Worm (Caenorhabditis elegans): ENCODE results near the gene C04C3.14.

C04C3.14 gene

DNA sequence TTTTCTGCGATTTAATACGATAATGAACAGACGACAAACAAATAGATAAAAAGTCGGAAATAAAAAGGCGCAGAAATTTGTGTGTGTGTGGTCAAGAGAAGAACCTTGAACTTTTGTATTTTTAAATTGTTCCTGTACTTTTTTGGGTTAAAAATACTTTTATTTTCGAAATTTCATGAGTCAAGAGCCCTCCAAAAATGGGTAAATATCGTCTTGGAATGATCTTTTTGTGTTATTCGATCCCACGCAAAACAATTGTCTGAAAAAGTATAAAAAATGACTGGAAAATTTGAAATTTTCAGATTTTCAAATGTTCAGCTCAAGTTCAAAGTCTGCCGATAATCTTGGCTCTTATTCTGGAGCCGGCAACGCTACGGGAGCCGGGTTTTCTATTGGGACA is at the start of gene C04C3.14:
TSS of gene C04C3.14 (plus strand) at position 301 of the 400 bp plus-strand sequence.
- TF ChIP-seq tbx-37 (GFP tag; conservative IDR thresholded peaks at IDR 0.05) (no peak), pes-1 (GFP tag; IDR thresholded peaks at IDR 0.05) (no peak), F13C5.2 (tag; optimal IDR thresholded peaks at IDR 0.05) (no peak), hmg-4 (GFP tag; optimal IDR thresholded peaks at IDR 0.05) (no peak), hnd-1 (tag; optimal IDR thresholded peaks at IDR 0.05) (no peak), ceh-36 (tag; optimal IDR thresholded peaks at IDR 0.05) (no peak), aly-1 (tag; optimal IDR thresholded peaks at IDR 0.05) (no peak), flt-1 (GFP tag; IDR thresholded peaks at IDR 0.05) (no peak), ets-7 (tag; optimal IDR thresholded peaks at IDR 0.05) (no peak), ama-1 (optimal IDR thresholded peaks at IDR 0.05) (no peak), hmbx-1 (tag; optimal IDR thresholded peaks at IDR 0.05) (no peak), tbx-11 (GFP tag; IDR thresholded peaks at IDR 0.05) (no peak), sea-1 (GFP tag; conservative IDR thresholded peaks at IDR 0.05) (no peak), B0310.2 (tag; optimal IDR thresholded peaks at IDR 0.05) (no peak)

DNA sequence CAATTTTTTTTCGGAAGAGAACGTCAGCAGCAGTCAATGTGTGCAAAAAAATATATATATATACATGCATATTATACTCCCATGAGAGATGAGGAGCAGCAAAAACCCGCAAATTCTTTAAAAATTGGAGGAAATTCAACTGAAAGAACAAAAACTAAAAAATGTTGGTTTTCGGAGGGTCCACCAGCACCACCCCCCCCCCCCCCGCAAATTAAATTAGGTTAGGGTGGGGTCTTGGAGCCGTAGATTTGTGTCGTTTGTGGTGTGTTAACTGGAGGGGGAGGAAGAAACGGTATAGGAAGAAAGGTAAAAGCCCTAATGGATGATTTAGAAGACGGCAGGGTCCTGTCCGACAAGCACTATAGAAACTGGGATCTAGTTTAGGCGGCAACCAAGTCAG is 47.3 kb upstream of the C04C3.14 start:
- TF ChIP-seq hmg-4 (GFP tag; optimal IDR thresholded peaks at IDR 0.05) (no peak), B0310.2 (tag; optimal IDR thresholded peaks at IDR 0.05) (no peak), pes-1 (GFP tag; IDR thresholded peaks at IDR 0.05) (no peak), tbx-11 (GFP tag; IDR thresholded peaks at IDR 0.05) (no peak), scrt-1 (GFP tag; IDR thresholded peaks at IDR 0.05) (no peak), tbx-37 (GFP tag; conservative IDR thresholded peaks at IDR 0.05) (no peak), aly-1 (tag; optimal IDR thresholded peaks at IDR 0.05) (no peak)

DNA sequence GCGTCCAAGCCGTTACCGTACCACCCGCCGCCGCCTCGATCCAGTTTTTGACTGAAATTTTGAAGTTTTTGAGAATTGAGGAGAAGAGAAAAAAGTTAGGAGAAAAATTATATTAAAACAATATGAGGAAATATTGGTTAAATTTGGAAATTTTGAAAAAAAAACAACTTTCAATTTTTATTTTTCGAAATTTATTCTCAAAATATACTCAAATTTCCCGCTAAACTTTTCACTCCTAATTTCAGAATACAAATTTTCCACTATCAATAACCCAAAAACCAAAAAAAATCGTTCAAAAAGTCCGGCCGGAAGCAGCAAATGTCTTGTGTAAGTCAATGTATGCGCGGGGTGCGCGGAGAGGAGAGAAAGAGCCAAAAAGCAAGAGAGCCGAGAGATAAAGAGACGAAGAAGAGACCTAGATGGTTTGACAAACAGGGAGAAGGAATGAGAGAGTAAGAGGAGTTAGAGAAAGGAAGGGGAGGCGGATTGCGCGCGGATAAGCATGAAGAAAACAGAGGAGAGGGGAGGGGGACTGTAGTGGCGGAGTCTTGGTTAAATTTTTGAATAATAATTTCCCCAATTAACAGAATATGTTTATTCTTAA is 45.6 kb upstream of the C04C3.14 start, which contains the start of gene elks-1:
TSS of gene elks-1 (minus strand) at position 51 of the 604 bp plus-strand sequence.
- TF ChIP-seq ets-7 (tag; optimal IDR thresholded peaks at IDR 0.05) (peak; percentile 70), hmg-4 (GFP tag; optimal IDR thresholded peaks at IDR 0.05) (no peak), flt-1 (GFP tag; IDR thresholded peaks at IDR 0.05) (peak; percentile 34; the same call in 1 of the 2 replicates), F13C5.2 (tag; optimal IDR thresholded peaks at IDR 0.05) (peak; percentile 4)

DNA sequence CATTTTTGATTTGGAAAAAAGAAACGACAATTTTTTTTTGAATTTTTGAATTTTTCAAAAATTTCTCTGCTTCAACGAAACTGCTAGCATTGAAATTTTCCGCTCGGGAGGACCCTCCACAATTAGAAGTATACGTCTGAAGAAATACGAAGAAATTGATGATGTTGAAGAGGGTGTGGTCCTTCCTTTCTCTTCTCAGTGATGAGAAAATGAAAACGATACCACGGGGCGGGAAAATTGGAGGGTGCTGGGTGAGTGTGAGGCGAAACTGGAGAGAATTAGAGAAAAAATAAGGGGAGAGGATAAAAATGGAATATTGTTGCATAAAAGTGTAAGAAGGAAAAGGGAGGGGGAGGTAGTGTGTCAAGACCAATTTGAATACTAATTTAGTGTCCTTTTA is 43.7 kb upstream of the C04C3.14 start:
- TF ChIP-seq flt-1 (GFP tag; IDR thresholded peaks at IDR 0.05), result no peak

DNA sequence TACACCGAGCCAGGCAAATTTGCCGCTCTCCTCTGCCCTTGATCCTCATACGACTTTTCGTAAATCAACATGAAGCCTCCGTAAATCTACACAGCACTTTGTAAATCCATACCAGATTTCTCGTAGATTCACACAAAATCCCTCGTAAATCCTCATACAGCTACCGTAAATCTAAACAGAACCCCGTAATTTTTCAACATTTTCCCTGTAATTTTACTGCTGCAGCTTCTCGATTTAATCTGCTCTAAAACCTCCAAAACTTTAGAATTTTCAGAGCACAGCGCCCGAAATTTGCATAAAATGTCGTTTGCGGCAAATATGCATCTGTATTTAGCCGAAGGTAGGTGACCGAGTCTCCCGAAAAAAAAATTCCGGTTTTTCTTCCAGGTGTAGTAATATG is 40.9 kb upstream of the C04C3.14 start, which contains the start of gene F42A6.1:
TSS of gene F42A6.1 (plus strand) at position 301 of the 400 bp plus-strand sequence.
- TF ChIP-seq hmg-4 (GFP tag; optimal IDR thresholded peaks at IDR 0.05) (no peak), ceh-36 (tag; optimal IDR thresholded peaks at IDR 0.05) (no peak), sea-1 (GFP tag; conservative IDR thresholded peaks at IDR 0.05) (no peak), ets-7 (tag; optimal IDR thresholded peaks at IDR 0.05) (no peak), hmbx-1 (tag; optimal IDR thresholded peaks at IDR 0.05) (no peak), tra-4 (tag; optimal IDR thresholded peaks at IDR 0.05) (no peak), aly-1 (tag; optimal IDR thresholded peaks at IDR 0.05) (no peak), tbx-37 (GFP tag; conservative IDR thresholded peaks at IDR 0.05) (no peak), ama-1 (optimal IDR thresholded peaks at IDR 0.05) (no peak), scrt-1 (GFP tag; IDR thresholded peaks at IDR 0.05) (no peak), B0310.2 (tag; optimal IDR thresholded peaks at IDR 0.05) (no peak), pes-1 (GFP tag; IDR thresholded peaks at IDR 0.05) (no peak), tbx-11 (GFP tag; IDR thresholded peaks at IDR 0.05) (no peak)

DNA sequence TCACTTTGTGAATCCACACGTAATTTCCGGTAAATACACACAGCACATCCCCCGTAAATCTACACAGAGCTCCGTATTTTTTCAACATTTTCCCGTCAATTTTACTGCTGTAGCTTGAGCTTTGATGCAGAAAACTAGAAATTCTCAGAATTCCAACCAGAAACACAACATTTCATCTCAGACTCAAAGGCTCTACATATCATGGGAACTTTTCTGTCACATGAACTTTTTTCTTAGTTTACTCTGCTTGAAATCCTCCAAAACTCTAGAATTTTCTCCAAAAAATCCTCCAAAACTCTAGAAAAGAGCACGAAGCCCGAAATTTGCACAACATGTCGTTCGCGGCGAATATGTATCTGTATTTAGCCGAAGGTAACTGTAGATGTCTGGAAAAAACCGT is 32.5 kb upstream of the C04C3.14 start, which contains the start of gene Y55H10A.2:
TSS of gene Y55H10A.2 (plus strand) at position 301 of the 400 bp plus-strand sequence.
- TF ChIP-seq hmg-4 (GFP tag; optimal IDR thresholded peaks at IDR 0.05) (no peak), tra-4 (tag; optimal IDR thresholded peaks at IDR 0.05) (no peak), pes-1 (GFP tag; IDR thresholded peaks at IDR 0.05) (no peak), hmbx-1 (tag; optimal IDR thresholded peaks at IDR 0.05) (no peak), F13C5.2 (tag; optimal IDR thresholded peaks at IDR 0.05) (no peak), B0310.2 (tag; optimal IDR thresholded peaks at IDR 0.05) (no peak), ama-1 (optimal IDR thresholded peaks at IDR 0.05) (no peak), hnd-1 (tag; optimal IDR thresholded peaks at IDR 0.05) (no peak), flt-1 (GFP tag; IDR thresholded peaks at IDR 0.05) (no peak), ets-7 (tag; optimal IDR thresholded peaks at IDR 0.05) (no peak), aly-1 (tag; optimal IDR thresholded peaks at IDR 0.05) (no peak), tbx-11 (GFP tag; IDR thresholded peaks at IDR 0.05) (no peak), tbx-37 (GFP tag; conservative IDR thresholded peaks at IDR 0.05) (no peak), ceh-13 (GFP tag; optimal IDR thresholded peaks at IDR 0.05) (no peak), ceh-36 (tag; optimal IDR thresholded peaks at IDR 0.05) (no peak), scrt-1 (GFP tag; IDR thresholded peaks at IDR 0.05) (no peak), sea-1 (GFP tag; conservative IDR thresholded peaks at IDR 0.05) (no peak)

DNA sequence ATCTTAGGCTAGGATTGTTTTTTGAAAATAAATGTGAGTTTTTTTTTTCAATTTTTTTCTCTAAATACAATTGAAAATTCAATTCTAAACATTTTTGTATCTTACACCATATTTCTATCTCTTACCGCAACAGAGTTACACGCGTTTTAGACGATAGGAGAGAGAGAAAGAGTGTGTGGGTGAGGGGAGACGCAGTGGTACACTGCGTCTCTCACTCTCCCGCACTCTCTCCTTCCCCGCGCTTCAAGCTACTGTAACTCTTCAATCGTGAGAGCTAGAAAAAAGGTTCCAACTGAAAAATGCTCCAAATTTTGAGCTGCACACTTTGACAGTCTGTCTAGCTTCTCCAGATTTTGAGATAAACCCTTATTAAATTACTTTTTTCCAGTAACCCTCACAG is 31.9 kb upstream of the C04C3.14 start:
- TF ChIP-seq hmbx-1 (tag; optimal IDR thresholded peaks at IDR 0.05), result no peak
- no peak for TF ChIP-seq tbx-37 (GFP tag; conservative IDR thresholded peaks at IDR 0.05)
- no peak for TF ChIP-seq sea-1 (GFP tag; conservative IDR thresholded peaks at IDR 0.05)
- TF ChIP-seq flt-1 (GFP tag; IDR thresholded peaks at IDR 0.05), result no peak

DNA sequence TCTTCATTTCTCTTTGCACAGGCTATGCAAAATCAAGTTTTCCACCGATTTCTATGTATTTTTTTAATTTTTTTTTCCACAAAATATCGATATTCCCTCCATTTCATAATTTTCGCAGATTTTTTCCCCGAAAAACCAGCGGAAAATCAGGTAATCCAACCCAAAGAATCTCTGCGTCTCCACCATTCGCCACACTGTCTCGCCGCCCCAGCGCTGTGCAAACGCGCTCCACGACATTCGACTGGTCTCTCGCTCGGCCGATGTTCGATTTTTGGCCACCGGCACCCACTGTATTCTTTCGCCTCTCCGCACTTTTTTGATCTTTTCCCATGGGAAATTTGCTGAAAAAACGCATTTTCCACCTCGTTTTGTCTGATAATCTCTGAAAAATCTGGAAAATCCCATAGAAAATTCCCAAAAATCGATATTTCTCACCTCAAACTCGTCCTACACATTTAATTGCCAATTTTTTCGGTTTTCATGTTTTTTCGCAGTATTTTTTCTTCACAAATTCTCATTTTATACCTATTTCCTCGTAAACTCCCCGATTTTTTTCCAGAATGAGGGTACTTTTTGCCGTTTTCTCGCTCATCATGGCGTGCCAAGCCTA is 26.9 kb upstream of the C04C3.14 start, which contains the start of gene vha-19:
TSS of gene vha-19 (plus strand) at position 560 of the 610 bp plus-strand sequence.
- no peak for TF ChIP-seq B0310.2 (tag; optimal IDR thresholded peaks at IDR 0.05)
- TF ChIP-seq ceh-13 (GFP tag; optimal IDR thresholded peaks at IDR 0.05), result no peak
- no peak for TF ChIP-seq sea-1 (GFP tag; conservative IDR thresholded peaks at IDR 0.05)
- TF ChIP-seq tra-4 (tag; optimal IDR thresholded peaks at IDR 0.05), result no peak
- no peak for TF ChIP-seq aly-1 (tag; optimal IDR thresholded peaks at IDR 0.05)
- no peak for TF ChIP-seq tbx-37 (GFP tag; conservative IDR thresholded peaks at IDR 0.05)
- TF ChIP-seq scrt-1 (GFP tag; IDR thresholded peaks at IDR 0.05), result no peak
- no peak for TF ChIP-seq ceh-36 (tag; optimal IDR thresholded peaks at IDR 0.05)
- no peak for TF ChIP-seq F13C5.2 (tag; optimal IDR thresholded peaks at IDR 0.05)
- TF ChIP-seq ets-7 (tag; optimal IDR thresholded peaks at IDR 0.05), result no peak

All from whole organism, early embryonic.